Worm (Caenorhabditis elegans): ENCODE data around the gene best-14.

Gene best-14

DNA sequence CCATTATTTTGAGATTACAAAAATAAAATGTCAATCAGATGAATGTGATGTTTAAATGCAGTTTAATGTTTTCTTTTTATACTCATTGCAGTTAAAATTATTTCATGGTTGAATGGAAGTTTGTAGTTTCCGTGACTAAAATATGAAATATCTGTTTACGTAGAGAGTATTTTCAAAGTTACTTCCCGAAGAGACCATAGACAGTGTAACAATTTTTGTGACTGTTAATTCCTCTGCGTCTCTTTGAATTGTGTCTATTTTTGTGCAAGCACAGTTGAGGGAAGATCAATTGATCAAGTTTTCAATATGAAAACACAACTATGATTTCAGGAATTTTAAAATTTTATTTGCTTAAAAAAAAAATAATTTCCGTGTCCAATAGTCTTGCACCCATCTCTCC lies 11.0 kb upstream of the best-14 start, which contains the start of gene F25D1.5:
Gene F25D1.5, minus strand, starts transcription at position 35 of the 400 bp plus-strand sequence.
- TF ChIP-seq sdz-12 (GFP tag; optimal IDR thresholded peaks at IDR 0.05), result no peak
- no peak for TF ChIP-seq daf-16 (GFP tag; optimal IDR thresholded peaks at IDR 0.05)
- peak; percentile 90 for TF ChIP-seq daf-16 (tag; optimal IDR thresholded peaks at IDR 0.05)
- TF ChIP-seq lim-7 (GFP tag; IDR thresholded peaks at IDR 0.05), result no peak
- no peak for TF ChIP-seq dmd-6 (GFP tag; IDR thresholded peaks at IDR 0.05)
- TF ChIP-seq nhr-28 (tag; optimal IDR thresholded peaks at IDR 0.05), result peak; percentile 98
- TF ChIP-seq cey-2 (tag; optimal IDR thresholded peaks at IDR 0.05; ENCODE audit: borderline replicate concordance, insufficient read depth), result no peak
- TF ChIP-seq nhr-77 (tag; optimal IDR thresholded peaks at IDR 0.05), result peak; percentile 98
- no peak for TF ChIP-seq mxl-2 (GFP tag; conservative IDR thresholded peaks at IDR 0.05)

DNA sequence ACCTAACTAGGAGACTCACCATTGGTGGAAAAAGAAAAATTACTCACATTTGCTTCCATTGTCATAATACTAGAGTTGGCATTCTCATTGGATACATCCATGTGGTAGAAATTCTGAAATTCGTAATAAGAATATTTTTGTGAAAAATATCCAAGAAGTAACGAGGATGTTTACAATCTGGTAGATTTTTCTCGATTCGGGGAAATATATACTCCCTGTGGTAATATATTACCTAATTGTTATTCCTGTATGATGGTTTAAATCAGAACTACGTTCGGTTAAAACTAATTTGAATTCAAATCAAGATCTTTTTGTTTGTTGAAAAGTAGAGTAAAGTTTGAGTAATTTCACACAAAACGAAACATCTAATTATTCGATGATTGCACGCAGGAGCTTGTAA lies 8.8 kb upstream of the best-14 start, which contains the start of gene srd-34:
Gene srd-34, minus strand, starts transcription at position 101 of the 400 bp plus-strand sequence.
- TF ChIP-seq daf-19 (GFP tag; conservative IDR thresholded peaks at IDR 0.05) (no peak), hif-1 (tag; optimal IDR thresholded peaks at IDR 0.05) (no peak), egl-43 (GFP tag; IDR thresholded peaks at IDR 0.05) (no peak), nhr-11 (tag; optimal IDR thresholded peaks at IDR 0.05) (no peak), Y105C5A.15 (GFP tag; IDR thresholded peaks at IDR 0.05) (no peak), Y5F2A.4 (GFP tag; optimal IDR thresholded peaks at IDR 0.05) (no peak), vab-7 (GFP tag; IDR thresholded peaks at IDR 0.05) (no peak), ztf-11 (tag; optimal IDR thresholded peaks at IDR 0.05) (no peak), set-16 (GFP tag; IDR thresholded peaks at IDR 0.05) (no peak)

DNA sequence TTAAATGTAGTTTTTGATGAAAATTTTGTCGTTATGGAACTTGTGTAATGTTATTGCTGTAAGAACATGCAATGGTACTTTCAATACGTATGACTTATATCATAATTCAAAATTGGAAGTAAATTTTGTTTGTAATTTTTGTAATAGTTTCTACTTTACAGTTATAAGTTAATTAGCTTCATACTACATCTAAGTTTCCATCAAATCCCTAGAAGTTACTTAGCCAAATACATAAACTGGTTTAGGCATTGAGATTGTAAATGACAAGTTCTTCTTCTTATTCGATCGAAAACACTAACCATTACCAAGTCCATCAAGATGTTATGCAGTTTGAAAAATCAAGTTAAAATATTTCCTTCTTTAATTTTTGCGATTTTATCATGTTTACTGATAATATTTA lies 8.1 kb upstream of the best-14 start, which contains the start of gene F32G8.2:
Gene F32G8.2, plus strand, starts transcription at position 301 of the 400 bp plus-strand sequence.
- TF ChIP-seq spr-3 (GFP tag; optimal IDR thresholded peaks at IDR 0.05), result no peak
- TF ChIP-seq pqm-1 (tag; optimal IDR thresholded peaks at IDR 0.05), result no peak
- TF ChIP-seq dmd-6 (GFP tag; IDR thresholded peaks at IDR 0.05), result no peak
- no peak for TF ChIP-seq snpc-4 (tag; optimal IDR thresholded peaks at IDR 0.05)
- TF ChIP-seq sdz-12 (GFP tag; optimal IDR thresholded peaks at IDR 0.05), result no peak
- no peak for TF ChIP-seq lsy-2 (tag; optimal IDR thresholded peaks at IDR 0.05)
- TF ChIP-seq dve-1 (tag; optimal IDR thresholded peaks at IDR 0.05; ENCODE audit: insufficient read depth), result no peak
- no peak for TF ChIP-seq ctbp-1 (GFP tag; IDR thresholded peaks at IDR 0.05)
- TF ChIP-seq attf-4 (tag; optimal IDR thresholded peaks at IDR 0.05), result no peak
- TF ChIP-seq vab-7 (GFP tag; IDR thresholded peaks at IDR 0.05), result no peak
- TF ChIP-seq daf-12 (tag; optimal IDR thresholded peaks at IDR 0.05), result no peak
- no peak for TF ChIP-seq ceh-28 (tag; optimal IDR thresholded peaks at IDR 0.05)
- TF ChIP-seq nhr-28 (tag; optimal IDR thresholded peaks at IDR 0.05), result no peak

DNA sequence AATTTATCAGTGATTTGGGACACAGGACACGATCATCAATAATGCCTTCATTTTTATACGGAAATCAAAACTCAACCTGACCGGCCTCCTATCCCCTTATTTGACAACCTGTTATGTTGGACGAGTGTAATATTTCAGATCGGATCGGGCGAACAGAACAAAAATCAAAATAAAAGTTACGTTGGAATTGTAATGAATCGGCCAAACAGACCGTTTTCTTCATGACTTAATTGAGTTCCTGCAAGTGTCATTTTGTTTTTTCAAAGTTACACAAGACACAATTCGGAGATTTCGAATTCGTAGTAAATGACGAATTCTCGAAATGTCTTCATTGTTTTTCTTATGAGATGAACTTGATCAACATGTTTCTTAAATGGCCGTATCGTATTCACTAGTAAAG lies 2.5 kb upstream of the best-14 start, which contains the start of gene F32G8.3:
Gene F32G8.3, minus strand, starts transcription at position 101 of the 400 bp plus-strand sequence.
- TF ChIP-seq vab-7 (GFP tag; IDR thresholded peaks at IDR 0.05) (no peak), nhr-76 (tag; optimal IDR thresholded peaks at IDR 0.05) (no peak), ZK546.5 (tag; optimal IDR thresholded peaks at IDR 0.05) (no peak), lin-38 (GFP tag; IDR thresholded peaks at IDR 0.05) (no peak), spr-3 (GFP tag; optimal IDR thresholded peaks at IDR 0.05) (no peak), snpc-1.2 (GFP tag; IDR thresholded peaks at IDR 0.05) (no peak), zfp-3 (GFP tag; conservative IDR thresholded peaks at IDR 0.05) (no peak), nhr-11 (tag; optimal IDR thresholded peaks at IDR 0.05) (no peak), lin-13 (GFP tag; optimal IDR thresholded peaks at IDR 0.05) (no peak), hif-1 (tag; optimal IDR thresholded peaks at IDR 0.05) (no peak), mxl-3 (GFP tag; optimal IDR thresholded peaks at IDR 0.05) (no peak), D1046.2 (GFP tag; IDR thresholded peaks at IDR 0.05) (no peak), Y105C5A.15 (GFP tag; IDR thresholded peaks at IDR 0.05) (no peak), madf-5 (GFP tag; IDR thresholded peaks at IDR 0.05) (no peak), unc-130 (GFP tag; optimal IDR thresholded peaks at IDR 0.05) (no peak)

Data from whole organism, L4 larva.